Worm (Caenorhabditis elegans): ENCODE results near the gene fil-2.

Gene fil-2

DNA sequence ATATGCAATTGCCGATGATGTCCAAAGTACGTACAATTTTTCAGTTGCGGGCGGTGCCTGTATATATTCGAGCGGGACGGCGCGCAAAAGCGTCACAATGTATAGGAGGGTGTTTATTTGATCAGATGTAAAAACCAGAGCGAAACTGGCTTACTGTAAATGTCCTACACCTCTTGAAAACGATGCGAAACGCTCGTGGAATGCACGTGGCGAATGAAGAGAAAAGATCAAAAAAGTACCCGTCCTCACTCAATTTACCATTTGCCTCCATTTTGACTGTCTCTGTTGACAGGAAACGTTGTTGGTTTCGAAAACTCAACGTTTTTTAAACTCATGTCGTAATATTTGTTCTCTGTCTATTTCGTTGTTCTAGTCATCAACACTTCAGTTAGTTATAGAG, 38.1 kb upstream of the fil-2 start:
- TF ChIP-seq nhr-25 (tag; optimal IDR thresholded peaks at IDR 0.05) (peak; percentile 80), elt-2 (tag; optimal IDR thresholded peaks at IDR 0.05) (peak; percentile 54), ZK546.5 (tag; optimal IDR thresholded peaks at IDR 0.05) (no peak), pqm-1 (tag; optimal IDR thresholded peaks at IDR 0.05) (peak; percentile 49), nhr-77 (tag; optimal IDR thresholded peaks at IDR 0.05) (no peak), nfya-1 (tag; optimal IDR thresholded peaks at IDR 0.05; ENCODE audit: insufficient read depth) (peak; percentile 5), ceh-16 (tag; optimal IDR thresholded peaks at IDR 0.05) (no peak), lsy-12 (tag; optimal IDR thresholded peaks at IDR 0.05) (peak; percentile 1), pha-4 (tag; optimal IDR thresholded peaks at IDR 0.05) (peak; percentile 97), nhr-43 (tag; optimal IDR thresholded peaks at IDR 0.05; ENCODE audit: poor library complexity, severe bottlenecking) (peak; percentile 64), mml-1 (tag; optimal IDR thresholded peaks at IDR 0.05) (peak; percentile 72), jun-1 (tag; optimal IDR thresholded peaks at IDR 0.05) (peak; percentile 61), aly-2 (tag; optimal IDR thresholded peaks at IDR 0.05) (no peak)

DNA sequence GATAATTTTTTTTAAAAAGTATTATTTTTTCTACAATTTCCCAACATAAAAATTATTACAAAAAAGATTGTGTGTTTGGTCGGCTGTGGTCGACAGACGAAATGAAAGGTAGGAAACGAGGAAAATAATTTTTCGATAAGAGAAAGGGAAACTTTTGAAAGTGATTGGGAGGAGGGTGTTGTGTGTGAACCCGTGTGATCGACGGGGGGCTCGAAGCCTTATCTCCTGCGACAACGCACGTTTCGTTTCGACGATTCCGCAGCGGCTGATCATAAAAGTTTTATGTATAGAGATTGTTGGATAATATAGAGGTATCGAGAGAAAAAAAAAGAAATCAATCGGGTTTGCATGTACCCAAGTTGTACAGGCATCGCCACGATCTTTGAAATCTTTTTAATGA, 35.6 kb upstream of the fil-2 start:
- TF ChIP-seq pqm-1 (tag; optimal IDR thresholded peaks at IDR 0.05), result peak; percentile 75
- TF ChIP-seq tbx-2 (tag; optimal IDR thresholded peaks at IDR 0.05), result no peak
- TF ChIP-seq nfya-1 (tag; optimal IDR thresholded peaks at IDR 0.05; ENCODE audit: insufficient read depth), result peak; percentile 25
- peak in 1 of 3 experiments; percentile 47 for TF ChIP-seq elt-3 (tag; optimal IDR thresholded peaks at IDR 0.05)
- TF ChIP-seq elt-2 (tag; optimal IDR thresholded peaks at IDR 0.05), result peak; percentile 91
- TF ChIP-seq hmg-11 (tag; optimal IDR thresholded peaks at IDR 0.05), result no peak
- TF ChIP-seq nhr-43 (tag; optimal IDR thresholded peaks at IDR 0.05; ENCODE audit: poor library complexity, severe bottlenecking), result peak; percentile 70
- peak; percentile 50 for TF ChIP-seq jun-1 (tag; optimal IDR thresholded peaks at IDR 0.05)
- no peak for TF ChIP-seq ceh-82 (tag; optimal IDR thresholded peaks at IDR 0.05)

DNA sequence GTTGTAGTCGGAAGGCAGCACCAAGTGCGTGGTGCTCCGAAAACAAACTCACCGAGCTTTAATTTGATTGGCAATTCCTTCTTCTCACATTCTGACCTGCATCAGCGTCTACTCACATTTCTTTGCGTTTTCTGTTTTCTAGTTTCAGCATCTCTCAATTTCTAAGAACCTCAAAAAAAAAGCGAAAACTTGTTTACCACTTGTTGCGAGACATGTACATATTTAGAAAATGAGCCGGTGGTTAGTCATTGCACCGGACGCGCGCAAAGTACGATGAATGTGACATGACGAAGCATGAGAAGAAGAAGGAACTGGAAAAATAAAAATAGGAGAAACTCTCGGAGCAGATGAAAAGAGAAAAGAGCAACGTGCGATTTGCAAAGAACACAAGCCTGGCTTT, 34.2 kb upstream of the fil-2 start:
- TF ChIP-seq jun-1 (tag; optimal IDR thresholded peaks at IDR 0.05), result no peak
- TF ChIP-seq daf-12 (tag; optimal IDR thresholded peaks at IDR 0.05), result no peak
- TF ChIP-seq fos-1 (tag; optimal IDR thresholded peaks at IDR 0.05), result no peak
- TF ChIP-seq skn-1 (tag; optimal IDR thresholded peaks at IDR 0.05), result no peak
- peak; percentile 85 for TF ChIP-seq nhr-11 (tag; optimal IDR thresholded peaks at IDR 0.05)
- no peak for TF ChIP-seq unc-62 (GFP tag; optimal IDR thresholded peaks at IDR 0.05)
- TF ChIP-seq nhr-237 (tag; optimal IDR thresholded peaks at IDR 0.05), result no peak
- TF ChIP-seq lin-39 (tag; optimal IDR thresholded peaks at IDR 0.05), result no peak
- no peak for TF ChIP-seq ceh-28 (tag; optimal IDR thresholded peaks at IDR 0.05)
- TF ChIP-seq ama-1 (optimal IDR thresholded peaks at IDR 0.05), result no peak
- no peak for TF ChIP-seq mml-1 (tag; optimal IDR thresholded peaks at IDR 0.05)
- no peak for TF ChIP-seq nhr-77 (tag; optimal IDR thresholded peaks at IDR 0.05)
- no peak for TF ChIP-seq sea-2 (GFP tag; optimal IDR thresholded peaks at IDR 0.05)
- no peak for TF ChIP-seq zag-1 (tag; optimal IDR thresholded peaks at IDR 0.05)
- TF ChIP-seq fkh-2 (tag; optimal IDR thresholded peaks at IDR 0.05), result no peak
- TF ChIP-seq nhr-67 (tag; optimal IDR thresholded peaks at IDR 0.05), result no peak
- peak; percentile 10 for TF ChIP-seq pha-4 (tag; optimal IDR thresholded peaks at IDR 0.05)
- TF ChIP-seq lin-15B (tag; optimal IDR thresholded peaks at IDR 0.05), result no peak
- TF ChIP-seq elt-2 (tag; optimal IDR thresholded peaks at IDR 0.05), result no peak
- TF ChIP-seq mdl-1 (tag; optimal IDR thresholded peaks at IDR 0.05), result no peak
- TF ChIP-seq ceh-9 (tag; optimal IDR thresholded peaks at IDR 0.05), result no peak
- TF ChIP-seq aly-2 (tag; optimal IDR thresholded peaks at IDR 0.05), result no peak
- TF ChIP-seq fkh-10 (GFP tag; optimal IDR thresholded peaks at IDR 0.05), result no peak
- TF ChIP-seq lsy-12 (tag; optimal IDR thresholded peaks at IDR 0.05), result no peak
- no peak for TF ChIP-seq elt-1 (tag; optimal IDR thresholded peaks at IDR 0.05)
- TF ChIP-seq nhr-25 (tag; optimal IDR thresholded peaks at IDR 0.05), result no peak
- TF ChIP-seq nhr-28 (tag; optimal IDR thresholded peaks at IDR 0.05), result no peak
- TF ChIP-seq ZK546.5 (tag; optimal IDR thresholded peaks at IDR 0.05), result no peak
- TF ChIP-seq snpc-4 (tag; optimal IDR thresholded peaks at IDR 0.05), result no peak
- no peak for TF ChIP-seq ztf-4 (tag; optimal IDR thresholded peaks at IDR 0.05)
- TF ChIP-seq nhr-43 (tag; optimal IDR thresholded peaks at IDR 0.05; ENCODE audit: poor library complexity, severe bottlenecking), result no peak
- TF ChIP-seq eor-1 (tag; optimal IDR thresholded peaks at IDR 0.05), result no peak
- no peak for TF ChIP-seq nhr-12 (tag; optimal IDR thresholded peaks at IDR 0.05)
- TF ChIP-seq hmg-11 (tag; optimal IDR thresholded peaks at IDR 0.05), result peak; percentile 48
- TF ChIP-seq ceh-82 (tag; optimal IDR thresholded peaks at IDR 0.05), result no peak
- TF ChIP-seq nhr-76 (tag; optimal IDR thresholded peaks at IDR 0.05), result no peak
- no peak for TF ChIP-seq R02D3.7 (tag; optimal IDR thresholded peaks at IDR 0.05)
- TF ChIP-seq nfya-1 (tag; optimal IDR thresholded peaks at IDR 0.05; ENCODE audit: insufficient read depth), result peak; percentile 30
- no peak for TF ChIP-seq nhr-23 (tag; optimal IDR thresholded peaks at IDR 0.05)
- TF ChIP-seq tbx-2 (tag; optimal IDR thresholded peaks at IDR 0.05), result no peak
- TF ChIP-seq unc-39 (tag; optimal IDR thresholded peaks at IDR 0.05), result no peak
- no peak for TF ChIP-seq ceh-16 (tag; optimal IDR thresholded peaks at IDR 0.05)
- peak; percentile 29 for TF ChIP-seq pqm-1 (tag; optimal IDR thresholded peaks at IDR 0.05)
- peak; percentile 4 for TF ChIP-seq egl-5 (tag; optimal IDR thresholded peaks at IDR 0.05)
- no peak for TF ChIP-seq ztf-11 (tag; optimal IDR thresholded peaks at IDR 0.05)
- TF ChIP-seq egl-27 (tag; optimal IDR thresholded peaks at IDR 0.05), result no peak
- TF ChIP-seq elt-3 (tag; optimal IDR thresholded peaks at IDR 0.05), result no peak
